Worm (Caenorhabditis elegans): Measurements from ENCODE around the gene F28F9.2.

DNA sequence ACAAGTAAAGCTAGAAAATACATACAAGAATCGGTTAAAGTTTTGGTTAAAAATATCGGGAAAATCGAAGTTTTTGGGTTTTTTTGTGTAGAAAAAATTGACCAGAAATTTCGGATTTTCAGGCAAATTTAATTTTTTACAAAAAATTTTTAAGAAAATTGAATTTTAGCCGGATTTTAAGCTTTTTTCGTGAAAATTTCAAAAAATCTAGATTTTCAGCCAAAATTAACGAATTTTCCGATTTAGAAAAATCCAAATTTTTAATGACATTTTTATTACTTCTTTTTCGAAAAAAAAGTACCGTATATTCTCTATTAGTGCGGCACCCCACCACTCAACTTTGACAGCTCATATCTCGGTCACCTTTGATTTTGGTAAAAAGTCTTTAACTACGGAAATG, 38.6 kb upstream of the F28F9.2 start, which contains the start of gene osm-3:
- TF ChIP-seq flt-1 (GFP tag; IDR thresholded peaks at IDR 0.05) = no peak
- no peak for TF ChIP-seq T22C8.4 (GFP tag; IDR thresholded peaks at IDR 0.05)
- no peak for TF ChIP-seq cog-1 (tag; optimal IDR thresholded peaks at IDR 0.05)
- TF ChIP-seq klf-2 (GFP tag; conservative IDR thresholded peaks at IDR 0.05) = no peak
- no peak for TF ChIP-seq tab-1 (GFP tag; IDR thresholded peaks at IDR 0.05)
